Worm (Caenorhabditis elegans): Measurements from ENCODE around the gene dur-1.

DNA sequence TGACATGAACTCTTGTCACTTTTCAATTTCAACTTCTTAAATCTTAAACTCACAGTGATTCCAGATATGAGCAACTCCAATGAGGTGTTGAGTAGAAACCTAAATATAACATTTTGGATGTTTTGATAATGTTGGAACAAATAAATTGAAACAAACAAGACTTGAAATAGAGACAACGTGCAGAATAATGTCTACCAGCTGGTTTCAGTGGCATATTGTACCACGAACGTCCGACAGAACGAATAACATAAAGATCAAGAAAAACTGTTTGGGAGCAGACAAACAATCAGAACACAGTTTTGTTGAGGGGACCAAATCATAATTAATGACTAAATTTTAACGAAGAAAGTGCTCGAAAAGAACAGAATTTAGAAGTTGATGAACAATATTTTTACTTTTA lies 25.3 kb upstream of the dur-1 start, which contains the start of gene gon-1:
- TF ChIP-seq hmg-1.2 (GFP tag; IDR thresholded peaks at IDR 0.05) = no peak
- no peak for TF ChIP-seq sptf-2 (GFP tag; optimal IDR thresholded peaks at IDR 0.05)
- TF ChIP-seq mcd-1 (GFP tag; IDR thresholded peaks at IDR 0.05) = no peak
- TF ChIP-seq rec-8 (tag; optimal IDR thresholded peaks at IDR 0.05) = no peak
- TF ChIP-seq sea-2 (GFP tag; IDR thresholded peaks at IDR 0.05) = no peak
- TF ChIP-seq aptf-2 (GFP tag; conservative IDR thresholded peaks at IDR 0.05) = no peak
- TF ChIP-seq unc-62 (GFP tag; optimal IDR thresholded peaks at IDR 0.05) = no peak
- TF ChIP-seq bed-2 (GFP tag; IDR thresholded peaks at IDR 0.05) = no peak

Data from whole organism, young adult.